Fruit fly (Drosophila melanogaster) whole organism, wandering third instar larva: ENCODE measurements around the gene CG42590.

Source experiments
- Abd-B ChIP-seq: fragments of >200 bp; optimal IDR thresholded peaks from 2 replicates; lab custom pipeline; 2017; ENCODE audit warnings: missing biosample characterization, missing genetic modification characterization
- Hnf4 ChIP-seq: fragments of 200-800 bp; sonication (Bioruptor generic); optimal IDR thresholded peaks from 2 replicates; lab custom pipeline; 2016; ENCODE audit warnings: missing biosample characterization, mild to moderate bottlenecking, missing genetic modification characterization
- Sp1 ChIP-seq: fragments of 200-800 bp; sonication (Bioruptor generic); optimal IDR thresholded peaks from 3 replicates; lab custom pipeline; 2019; ENCODE audit warnings: missing biosample characterization, mild to moderate bottlenecking, missing genetic modification characterization, moderate library complexity
- sv ChIP-seq: fragments of 200-800 bp; sonication (Bioruptor generic); optimal IDR thresholded peaks from 3 replicates; lab custom pipeline; 2016; ENCODE audit warnings: missing biosample characterization, missing genetic modification characterization
- usp ChIP-seq: fragments of >200 bp; optimal IDR thresholded peaks from 2 replicates; lab custom pipeline; 2017; ENCODE audit warnings: missing biosample characterization, missing genetic modification characterization

dm6 chr3L:8028493-8029193 is 40.4 kb downstream of the CG42590 start:
- no peak for TF ChIP-seq sv
- TF ChIP-seq Sp1 (GFP tag; lab: Kevin White, UChicago), result no peak
- TF ChIP-seq Hnf4 (GFP tag; lab: Kevin White, UChicago), result no peak
- TF ChIP-seq usp, result no peak
- no peak for TF ChIP-seq Abd-B (GFP tag; lab: Kevin White, UChicago)
